Fruit fly (Drosophila melanogaster): Measurements from ENCODE around the gene CG15019.

Gene CG15019

DNA sequence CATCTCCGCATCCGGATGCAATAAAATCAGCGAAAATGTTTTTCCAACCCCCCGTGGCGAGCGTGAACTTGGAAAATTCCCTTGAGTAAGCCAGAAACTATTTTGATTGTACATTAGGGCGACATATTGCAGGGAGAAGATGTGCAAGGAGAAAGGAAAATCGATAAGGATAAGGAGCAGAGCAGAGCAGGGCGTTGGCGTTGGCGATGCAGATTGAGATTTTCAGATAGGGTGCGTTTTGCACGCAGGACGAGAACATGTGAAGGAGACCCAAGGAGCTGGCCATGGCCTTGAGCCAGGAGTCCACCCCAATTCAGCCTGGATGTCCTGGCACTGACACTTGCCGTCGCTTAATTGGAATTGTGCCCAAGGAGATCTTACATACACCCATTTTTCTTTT lies 48.9 kb downstream of the CG15019 start:
- TF ChIP-seq lola (GFP tag; optimal IDR thresholded peaks at IDR 0.05), result no peak

All from whole organism, wandering third instar larva.